Fruit fly (Drosophila melanogaster) whole organism, embryonic: ENCODE measurements around the gene CG9733.

Source experiments
- ATbp ChIP-seq: fragments of 200-800 bp; sonication (Bioruptor generic); optimal IDR thresholded peaks from 2 replicates; lab custom pipeline; 2017; ENCODE audit warnings: missing biosample characterization, mild to moderate bottlenecking, missing genetic modification characterization, missing genetic modification reagents
- Asciz ChIP-seq: fragments of 200-800 bp; sonication (Bioruptor generic); optimal IDR thresholded peaks from 2 replicates; lab custom pipeline; 2017; ENCODE audit warnings: missing biosample characterization, mild to moderate bottlenecking, missing genetic modification characterization, missing genetic modification reagents
- CG11456 ChIP-seq: fragments of 200-800 bp; sonication (Bioruptor generic); IDR thresholded peaks from 3 replicates; pipeline ENCODE4 v1.3.6; 2022; ENCODE audit warnings: missing biosample characterization, missing genetic modification characterization
- CG15601 ChIP-seq: fragments of 200-800 bp; sonication (Bioruptor generic); optimal IDR thresholded peaks from 3 replicates; lab custom pipeline; 2019; ENCODE audit warnings: missing biosample characterization, mild to moderate bottlenecking, missing genetic modification characterization, moderate library complexity
- CG2120 ChIP-seq: fragments of 200-800 bp; sonication (Bioruptor generic); optimal IDR thresholded peaks from 3 replicates; lab custom pipeline; 2016; ENCODE audit warnings: missing biosample characterization, missing genetic modification characterization
- CG2202 ChIP-seq: fragments of 200-800 bp; sonication (Bioruptor generic); optimal IDR thresholded peaks from 2 replicates; lab custom pipeline; 2018; ENCODE audit warnings: missing biosample characterization, mild to moderate bottlenecking, missing genetic modification characterization
- CG31224 ChIP-seq: fragments of 200-800 bp; sonication (Bioruptor generic); IDR thresholded peaks from 2 replicates; pipeline ENCODE4 v1.3.6; 2022; ENCODE audit warnings: missing biosample characterization, missing genetic modification characterization
- CG4617 ChIP-seq: fragments of 200-800 bp; sonication (Bioruptor generic); optimal IDR thresholded peaks from 3 replicates; lab custom pipeline; 2016; ENCODE audit warnings: missing biosample characterization, missing genetic modification characterization, borderline replicate concordance
- CG4854 ChIP-seq: fragments of 200-800 bp; sonication (Bioruptor generic); optimal IDR thresholded peaks from 2 replicates; lab custom pipeline; 2016; ENCODE audit warnings: missing biosample characterization, missing genetic modification characterization, inconsistent platforms
- CG5245 ChIP-seq: fragments of 200-800 bp; sonication (Bioruptor generic); optimal IDR thresholded peaks from 3 replicates; lab custom pipeline; 2016; ENCODE audit warnings: missing biosample characterization, missing genetic modification characterization
- CG7372 ChIP-seq: fragments of 200-800 bp; sonication (Bioruptor generic); IDR thresholded peaks from 2 replicates; pipeline ENCODE4 v1.3.6; 2022; ENCODE audit warnings: missing biosample characterization, missing genetic modification characterization
- CG7963 ChIP-seq: fragments of 200-800 bp; sonication (Bioruptor generic); IDR thresholded peaks from 3 replicates; pipeline ENCODE4 v1.3.6; 2022; ENCODE audit warnings: missing biosample characterization, missing genetic modification characterization; ENCODE audit not compliant: partially characterized antibody
- CG7987 ChIP-seq: fragments of 200-800 bp; sonication (Bioruptor generic); optimal IDR thresholded peaks from 2 replicates; lab custom pipeline; 2018; ENCODE audit warnings: missing biosample characterization, mild to moderate bottlenecking, missing genetic modification characterization, moderate library complexity
- Dfd ChIP-seq, 2 experiments: fragments of >200 bp; optimal IDR thresholded peaks; 2 replicates each; lab custom pipeline; 2017; ENCODE audit warnings: missing biosample characterization in 2 of 2, missing genetic modification characterization in 2 of 2
- HLHmδ ChIP-seq: fragments of 200-800 bp; sonication (Bioruptor generic); optimal IDR thresholded peaks from 2 replicates; lab custom pipeline; 2018; ENCODE audit warnings: missing biosample characterization, mild to moderate bottlenecking, missing genetic modification characterization, moderate library complexity
- Hand ChIP-seq: fragments of 200-800 bp; sonication (Bioruptor generic); optimal IDR thresholded peaks from 2 replicates; lab custom pipeline; 2017; ENCODE audit warnings: mild to moderate bottlenecking, missing biosample characterization, missing genetic modification reagents, missing genetic modification characterization
- Jarid2 ChIP-seq: fragments of 200-800 bp; sonication (Bioruptor generic); optimal IDR thresholded peaks from 3 replicates; lab custom pipeline; 2017; ENCODE audit warnings: mild to moderate bottlenecking, missing biosample characterization, missing genetic modification reagents, missing genetic modification characterization
- Med ChIP-seq: fragments of 200-800 bp; sonication (Bioruptor generic); peaks from one replicate; lab custom pipeline; 2016; ENCODE audit warnings: missing biosample characterization, missing genetic modification characterization, mild to moderate bottlenecking, inconsistent platforms, moderate library complexity
- Mrtf ChIP-seq: fragments of 200-800 bp; sonication (Bioruptor generic); IDR thresholded peaks from 3 replicates; pipeline ENCODE4 v1.3.6; 2022; ENCODE audit warnings: missing biosample characterization, missing genetic modification characterization
- Neu2 ChIP-seq: fragments of 200-800 bp; sonication (Bioruptor generic); optimal IDR thresholded peaks from 3 replicates; lab custom pipeline; 2016; ENCODE audit warnings: missing biosample characterization, missing genetic modification characterization, borderline replicate concordance
- Nf-YB ChIP-seq: fragments of 200-800 bp; sonication (Bioruptor generic); optimal IDR thresholded peaks from 3 replicates; lab custom pipeline; 2019; ENCODE audit warnings: missing biosample characterization, mild to moderate bottlenecking, missing genetic modification characterization, moderate library complexity
- NfI ChIP-seq: fragments of 200-800 bp; sonication (Bioruptor generic); optimal IDR thresholded peaks from 3 replicates; lab custom pipeline; 2018; ENCODE audit warnings: missing biosample characterization, mild to moderate bottlenecking, missing genetic modification characterization, moderate library complexity
- Oaz ChIP-seq: fragments of 200-800 bp; sonication (Bioruptor generic); IDR thresholded peaks from 2 replicates; pipeline ENCODE4 v1.3.6; 2022; ENCODE audit warnings: missing biosample characterization, missing genetic modification characterization
- Opbp ChIP-seq: fragments of 200-800 bp; sonication (Bioruptor generic); IDR thresholded peaks from 3 replicates; pipeline ENCODE4 v1.3.6; 2022; ENCODE audit warnings: missing biosample characterization, missing genetic modification characterization; ENCODE audit not compliant: partially characterized antibody
- Poxn ChIP-seq: fragments of 200-800 bp; sonication (Bioruptor generic); IDR thresholded peaks from 2 replicates; pipeline ENCODE4 v1.3.6; 2022; ENCODE audit warnings: missing biosample characterization, missing genetic modification characterization
- Rfx ChIP-seq: fragments of 200-800 bp; sonication (Bioruptor generic); IDR thresholded peaks from 2 replicates; pipeline ENCODE4 v1.3.6; 2022; ENCODE audit warnings: missing biosample characterization, missing genetic modification characterization
- Scr ChIP-seq: fragments of 200-800 bp; sonication (Bioruptor generic); IDR thresholded peaks from 2 replicates; pipeline ENCODE4 v1.3.6; 2022; ENCODE audit warnings: missing biosample characterization, missing genetic modification characterization; ENCODE audit not compliant: partially characterized antibody
- Sox100B ChIP-seq: fragments of 200-800 bp; sonication (Bioruptor generic); optimal IDR thresholded peaks from 3 replicates; lab custom pipeline; 2018; ENCODE audit warnings: missing biosample characterization, mild to moderate bottlenecking, missing genetic modification characterization
- Taf1 ChIP-seq: fragments of 200-800 bp; sonication (Bioruptor generic); IDR thresholded peaks from 2 replicates; pipeline ENCODE4 v1.3.6; 2022; ENCODE audit warnings: missing biosample characterization, missing genetic modification characterization
- al ChIP-seq: fragments of 200-800 bp; sonication (Bioruptor generic); IDR thresholded peaks from 2 replicates; pipeline ENCODE4 v1.3.6; 2022; ENCODE audit warnings: missing biosample characterization, missing genetic modification characterization
- aop ChIP-seq: fragments of 200-800 bp; sonication (Bioruptor generic); IDR thresholded peaks from 2 replicates; pipeline ENCODE4 v1.3.6; 2022; ENCODE audit warnings: missing biosample characterization, missing genetic modification characterization
- ara ChIP-seq: fragments of 200-800 bp; sonication (Bioruptor generic); IDR thresholded peaks from 2 replicates; pipeline ENCODE4 v1.3.6; 2022; ENCODE audit warnings: missing biosample characterization, missing genetic modification characterization
- bcd ChIP-seq: fragments of 200-800 bp; sonication (Bioruptor generic); optimal IDR thresholded peaks from 2 replicates; lab custom pipeline; 2017; ENCODE audit warnings: missing biosample characterization, mild to moderate bottlenecking, missing genetic modification characterization
- chinmo ChIP-seq: fragments of 200-800 bp; sonication (Bioruptor generic); IDR thresholded peaks from 4 replicates; pipeline ENCODE4 v1.3.6; 2022; ENCODE audit warnings: missing biosample characterization, missing genetic modification characterization; ENCODE audit not compliant: partially characterized antibody
- croc ChIP-seq: fragments of 200-800 bp; sonication (Bioruptor generic); conservative IDR thresholded peaks from 3 replicates; pipeline ENCODE4 v1.3.6; 2022; ENCODE audit warnings: missing biosample characterization, missing genetic modification characterization
- dpn ChIP-seq, 2 experiments: fragments of 200-800 bp; sonication (Bioruptor generic); optimal IDR thresholded peaks; 3 replicates each; lab custom pipeline; 2016; ENCODE audit warnings: missing biosample characterization in 2 of 2, missing genetic modification characterization in 2 of 2
- en ChIP-seq: fragments of 200-800 bp; sonication (Bioruptor generic); optimal IDR thresholded peaks from 2 replicates; lab custom pipeline; 2016; ENCODE audit warnings: missing biosample characterization, missing genetic modification characterization
- grau ChIP-seq: fragments of 200-800 bp; optimal IDR thresholded peaks from 3 replicates; lab custom pipeline; 2019; ENCODE audit warnings: missing biosample characterization, mild to moderate bottlenecking, missing genetic modification characterization, moderate library complexity
- inv ChIP-seq: fragments of 200-800 bp; sonication (Bioruptor generic); IDR thresholded peaks from 2 replicates; pipeline ENCODE4 v1.3.6; 2022; ENCODE audit warnings: missing biosample characterization, missing genetic modification characterization; ENCODE audit not compliant: partially characterized antibody
- kni ChIP-seq: fragments of 200-800 bp; sonication (Bioruptor generic); optimal IDR thresholded peaks from 3 replicates; lab custom pipeline; 2017; ENCODE audit warnings: mild to moderate bottlenecking, missing biosample characterization, missing genetic modification reagents, missing genetic modification characterization
- oc ChIP-seq: fragments of 200-800 bp; sonication (Bioruptor generic); optimal IDR thresholded peaks from 2 replicates; lab custom pipeline; 2018; ENCODE audit warnings: missing biosample characterization, mild to moderate bottlenecking, missing genetic modification characterization, moderate library complexity
- pita ChIP-seq: fragments of 200-800 bp; sonication (Bioruptor generic); optimal IDR thresholded peaks from 2 replicates; lab custom pipeline; 2017; ENCODE audit warnings: missing biosample characterization, mild to moderate bottlenecking, missing genetic modification characterization
- pnt ChIP-seq: fragments of 200-800 bp; sonication (Bioruptor generic); optimal IDR thresholded peaks from 3 replicates; lab custom pipeline; 2016; ENCODE audit warnings: missing biosample characterization, missing genetic modification characterization
- sisA ChIP-seq: fragments of 200-800 bp; sonication (Bioruptor generic); IDR thresholded peaks from 2 replicates; pipeline ENCODE4 v1.3.6; 2022; ENCODE audit warnings: missing biosample characterization, missing genetic modification characterization
- sna ChIP-seq: fragments of 200-800 bp; sonication (Bioruptor generic); IDR thresholded peaks from 2 replicates; pipeline ENCODE4 v1.3.6; 2022; ENCODE audit warnings: missing biosample characterization, missing genetic modification characterization; ENCODE audit not compliant: partially characterized antibody
- tin ChIP-seq: fragments of 200-800 bp; sonication (Bioruptor generic); optimal IDR thresholded peaks from 3 replicates; lab custom pipeline; 2016; ENCODE audit warnings: missing biosample characterization, missing genetic modification characterization
- trh ChIP-seq: fragments of 200-800 bp; sonication (Bioruptor generic); optimal IDR thresholded peaks from 2 replicates; lab custom pipeline; 2016; ENCODE audit warnings: missing biosample characterization, missing genetic modification characterization
- zen ChIP-seq: fragments of 200-800 bp; sonication (Bioruptor generic); optimal IDR thresholded peaks from 3 replicates; lab custom pipeline; 2018; ENCODE audit warnings: missing biosample characterization, mild to moderate bottlenecking, missing genetic modification characterization, moderate library complexity

The CG9733 gene

DNA sequence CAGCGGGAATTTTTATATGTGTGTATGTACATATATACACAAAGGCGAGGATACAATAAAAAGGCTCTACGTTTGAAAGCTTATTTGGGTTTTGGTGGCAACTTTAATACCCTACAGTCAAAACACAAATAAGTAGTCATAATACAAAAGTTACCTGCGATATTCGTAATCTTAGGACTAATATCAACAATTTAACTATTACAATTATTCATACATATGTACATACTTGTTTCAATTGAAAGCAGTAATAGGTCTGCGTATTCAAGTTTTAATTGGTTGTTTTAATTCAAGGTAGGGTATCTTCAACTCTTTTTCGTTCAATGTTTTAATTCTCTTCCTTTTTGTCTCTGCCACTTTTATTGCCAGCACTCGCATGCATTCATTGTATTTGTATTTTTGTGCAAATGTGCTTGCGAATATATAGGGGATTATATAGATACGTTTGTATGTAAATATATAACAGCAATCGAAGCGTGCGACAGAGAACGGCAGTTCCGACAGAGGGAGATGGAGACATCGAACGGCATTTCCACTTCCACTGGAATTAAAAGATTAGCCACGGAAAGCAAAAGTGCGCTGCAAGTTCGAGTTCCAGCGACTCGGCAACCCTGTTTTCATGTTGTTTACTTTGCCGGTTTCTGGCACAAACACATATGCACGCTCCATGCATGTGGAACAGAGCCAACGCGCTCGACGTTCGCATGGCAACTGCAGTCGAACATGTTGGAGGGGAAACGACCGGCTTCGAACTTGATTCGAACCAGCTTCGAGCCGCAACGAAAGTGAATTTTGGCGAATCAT is 30.2 kb upstream of the CG9733 start (continued):
- TF ChIP-seq en (GFP tag; lab: Kevin White, UChicago) (peak; percentile 6), CG11456 (GFP tag; lab: Robert Waterston, UW) (peak; percentile 60), CG4617 (GFP tag; lab: Kevin White, UChicago) (no peak), chinmo (GFP tag; lab: Robert Waterston, UW) (peak; percentile 93), CG4854 (GFP tag; lab: Kevin White, UChicago) (peak; percentile 43), Jarid2 (GFP tag; lab: Kevin White, UChicago) (peak; percentile 67), Oaz (GFP tag; lab: Robert Waterston, UW) (no peak), trh (GFP tag; lab: Kevin White, UChicago) (no peak), kni (GFP tag; lab: Kevin White, UChicago) (peak; percentile 44), Hand (no peak), CG2120 (GFP tag; lab: Kevin White, UChicago) (peak; percentile 48), Neu2 (GFP tag; lab: Kevin White, UChicago) (no peak), inv (GFP tag; lab: Robert Waterston, UW) (no peak), CG31224 (no peak), al (no peak), aop (GFP tag; lab: Robert Waterston, UW) (0 out of 2 replicates have a peak, but pooled peaks have one; percentile 44), tin (GFP tag; lab: Kevin White, UChicago) (peak; percentile 60), oc (tag; lab: Kevin White, UChicago) (peak; percentile 84), Sox100B (GFP tag; lab: Kevin White, UChicago) (peak; percentile 12), zen (tag; lab: Kevin White, UChicago) (no peak), Med (GFP tag; lab: Kevin White, UChicago) (peak; percentile 95), CG7372 (no peak), ATbp (GFP tag; lab: Kevin White, UChicago) (peak; percentile 53), Opbp (GFP tag; lab: Robert Waterston, UW) (no peak), sisA (GFP tag; lab: Robert Waterston, UW) (no peak), Rfx (GFP tag; lab: Robert Waterston, UW) (peak; percentile 65), Dfd (GFP tag; optimal IDR thresholded peaks at IDR 0.05; lab: Kevin White, UChicago) (no peak), pnt (GFP tag; lab: Kevin White, UChicago) (no peak), Mrtf (peak; percentile 56; the same call in 2 of the 3 replicates), Poxn (no peak), croc (GFP tag; lab: Robert Waterston, UW) (peak; percentile 25; the same call in 2 of the 3 replicates), bcd (peak; percentile 46), HLHmδ (GFP tag; lab: Kevin White, UChicago) (peak; percentile 89), NfI (GFP tag; lab: Kevin White, UChicago) (peak; percentile 56), Asciz (no peak), ara (0 out of 2 replicates have a peak, but pooled peaks have one; percentile 43), Scr (GFP tag; lab: Robert Waterston, UW) (no peak), Nf-YB (GFP tag; lab: Kevin White, UChicago) (peak; percentile 37), pita (no peak), grau (tag; lab: Kevin White, UChicago) (peak; percentile 39), CG15601 (tag; lab: Kevin White, UChicago) (peak; percentile 20), sna (peak; percentile 56), CG7987 (GFP tag; lab: Kevin White, UChicago) (peak; percentile 55), CG7963 (GFP tag; lab: Robert Waterston, UW) (no peak), CG5245 (GFP tag; lab: Kevin White, UChicago) (peak; percentile 55), CG2202 (peak; percentile 60), dpn (GFP tag; optimal IDR thresholded peaks at IDR 0.05; lab: Kevin White, UChicago) (peak; percentile 52 to 67), Taf1 (GFP tag; lab: Robert Waterston, UW) (no peak)
